Worm (Caenorhabditis elegans): Measurements from ENCODE around the gene srt-43.

DNA sequence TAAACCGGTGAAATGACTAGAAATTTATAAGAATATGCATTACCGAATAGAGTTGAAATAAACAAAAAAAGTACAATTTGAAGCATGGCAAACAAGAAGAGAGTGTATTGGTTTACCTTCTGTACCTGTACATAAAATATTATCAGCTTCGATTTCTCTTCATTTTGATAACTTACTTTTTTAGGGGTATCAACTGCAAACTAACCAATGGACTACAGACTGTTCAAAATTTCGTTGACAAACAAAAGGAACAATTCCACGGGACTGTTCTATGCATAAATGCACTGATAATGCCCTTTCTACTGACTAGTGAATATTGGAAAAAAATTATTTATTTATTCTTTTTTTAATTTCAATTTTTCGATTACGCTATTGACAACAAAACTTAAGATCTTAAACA, 28.9 kb downstream of the srt-43 start, which contains the start of gene ugt-6:
- TF ChIP-seq nhr-77 (tag; optimal IDR thresholded peaks at IDR 0.05) (no peak), skn-1 (tag; optimal IDR thresholded peaks at IDR 0.05) (no peak), ztf-11 (tag; optimal IDR thresholded peaks at IDR 0.05) (no peak), unc-39 (tag; optimal IDR thresholded peaks at IDR 0.05) (no peak), blmp-1 (tag; optimal IDR thresholded peaks at IDR 0.05; ENCODE audit: insufficient read depth) (no peak), R02D3.7 (tag; optimal IDR thresholded peaks at IDR 0.05) (no peak), nhr-237 (tag; optimal IDR thresholded peaks at IDR 0.05) (no peak), sma-9 (GFP tag; optimal IDR thresholded peaks at IDR 0.05) (no peak), sma-9 (tag; optimal IDR thresholded peaks at IDR 0.05) (no peak), nhr-25 (tag; optimal IDR thresholded peaks at IDR 0.05) (no peak)

Data from whole organism, L2 larva.